Worm (Caenorhabditis elegans) whole organism, young adult: ENCODE measurements around the gene nhr-243.

Experiments
- F22D6.2 ChIP-seq: sonication (generic microtip); optimal IDR thresholded peaks from 2 replicates; lab custom pipeline; 2016; ENCODE audit warnings: mild to moderate bottlenecking, missing genetic modification characterization, missing compliant biosample characterization
- F39B2.1 ChIP-seq: fragments of 200-800 bp; sonication (Bioruptor generic); IDR thresholded peaks from 2 replicates; pipeline ENCODE4 v1.3.6; 2022; ENCODE audit warnings: missing genetic modification reagents, missing genetic modification characterization, missing compliant biosample characterization
- K12H6.12 ChIP-seq: fragments of 200-800 bp; sonication (Bioruptor generic); optimal IDR thresholded peaks from 2 replicates; lab custom pipeline; 2018; ENCODE audit warnings: mild to moderate bottlenecking, missing genetic modification characterization, missing compliant biosample characterization
- T26A5.8 ChIP-seq: sonication (generic microtip); optimal IDR thresholded peaks from 2 replicates; lab custom pipeline; 2016; ENCODE audit warnings: missing genetic modification characterization, missing compliant biosample characterization
- Y53F4B.3 ChIP-seq: fragments of 200-800 bp; sonication (Bioruptor generic); IDR thresholded peaks from 2 replicates; pipeline ENCODE4 v1.3.6; 2022; ENCODE audit warnings: missing genetic modification reagents, missing genetic modification characterization, missing compliant biosample characterization
- ama-1 ChIP-seq, 3 experiments: fragments of 150-350 bp in 1 of 3; sonication (generic microtip) in 2 of 3; optimal IDR thresholded peaks; 2 replicates each; lab custom pipeline; 2014 to 2018; ENCODE audit warnings: missing biosample characterization in 2 of 3, missing genetic modification characterization in 2 of 3, missing genetic modification reagents in 2 of 3
- attf-3 ChIP-seq: fragments of 200-800 bp; sonication (Bioruptor generic); conservative IDR thresholded peaks from 2 replicates; pipeline ENCODE4 v1.3.6; 2022; ENCODE audit warnings: missing genetic modification reagents, missing genetic modification characterization, missing compliant biosample characterization
- attf-5 ChIP-seq: fragments of 200-800 bp; sonication (Bioruptor generic); optimal IDR thresholded peaks from 2 replicates; lab custom pipeline; 2018; ENCODE audit warnings: mild to moderate bottlenecking, missing genetic modification characterization, missing compliant biosample characterization
- attf-6 ChIP-seq: fragments of 200-800 bp; sonication (Bioruptor generic); IDR thresholded peaks from 2 replicates; pipeline ENCODE4 v1.3.6; 2022; ENCODE audit warnings: missing genetic modification reagents, missing genetic modification characterization, missing compliant biosample characterization
- bed-1 ChIP-seq: fragments of 200-800 bp; sonication (Bioruptor generic); IDR thresholded peaks from 2 replicates; pipeline ENCODE4 v1.3.6; 2022; ENCODE audit warnings: missing genetic modification reagents, missing genetic modification characterization, missing compliant biosample characterization
- ceh-58 ChIP-seq: fragments of 200-800 bp; sonication (Bioruptor generic); IDR thresholded peaks from 2 replicates; pipeline ENCODE4 v1.3.6; 2022; ENCODE audit warnings: missing genetic modification characterization, missing compliant biosample characterization
- dpff-1 ChIP-seq: sonication (generic microtip); optimal IDR thresholded peaks from 2 replicates; lab custom pipeline; 2017; ENCODE audit warnings: mild to moderate bottlenecking, missing genetic modification characterization, missing compliant biosample characterization
- egl-18 ChIP-seq: fragments of 200-800 bp; sonication (Bioruptor generic); IDR thresholded peaks from 2 replicates; pipeline ENCODE4 v1.3.6; 2022; ENCODE audit warnings: missing genetic modification reagents, missing genetic modification characterization, missing compliant biosample characterization
- egl-44 ChIP-seq: fragments of 200-800 bp; sonication (Bioruptor generic); IDR thresholded peaks from 2 replicates; pipeline ENCODE4 v1.3.6; 2022; ENCODE audit warnings: missing genetic modification reagents, missing genetic modification characterization, missing compliant biosample characterization
- him-1 ChIP-seq: sonication (generic microtip); optimal IDR thresholded peaks from 2 replicates; lab custom pipeline; 2016; ENCODE audit warnings: missing genotype, missing genetic modification reagents, missing genetic modification characterization, missing compliant biosample characterization
- let-607 ChIP-seq, 2 experiments: fragments of 200-800 bp in 1 of 2; sonication (Bioruptor generic) in 1 of 2; sonication (generic microtip) in 1 of 2; optimal IDR thresholded peaks; 2 replicates each; lab custom pipeline; 2016 to 2018; ENCODE audit warnings: mild to moderate bottlenecking in 2 of 2, missing compliant biosample characterization in 2 of 2, missing genetic modification characterization in 2 of 2, moderate library complexity in 2 of 2, missing genotype in 1 of 2
- lin-40 ChIP-seq: sonication (generic microtip); optimal IDR thresholded peaks from 2 replicates; lab custom pipeline; 2016; ENCODE audit warnings: missing genetic modification characterization, mild to moderate bottlenecking, missing compliant biosample characterization, missing genotype, missing genetic modification reagents
- lsl-1 ChIP-seq: fragments of 200-800 bp; sonication (Bioruptor generic); optimal IDR thresholded peaks from 2 replicates; lab custom pipeline; 2018; ENCODE audit warnings: mild to moderate bottlenecking, missing genetic modification characterization, moderate library complexity, missing compliant biosample characterization
- lsy-27 ChIP-seq: sonication (generic microtip); optimal IDR thresholded peaks from 2 replicates; lab custom pipeline; 2017; ENCODE audit warnings: missing genetic modification characterization, mild to moderate bottlenecking, missing compliant biosample characterization, antibody characterized with exemption, missing genotype, borderline replicate concordance; ENCODE audit not compliant: insufficient read depth
- madf-10 ChIP-seq: sonication (generic microtip); optimal IDR thresholded peaks from 2 replicates; lab custom pipeline; 2016; ENCODE audit warnings: mild to moderate bottlenecking, missing genetic modification characterization, missing compliant biosample characterization
- mcd-1 ChIP-seq: fragments of 200-800 bp; sonication (Bioruptor generic); IDR thresholded peaks from 2 replicates; pipeline ENCODE4 v1.3.6; 2022; ENCODE audit warnings: missing genetic modification reagents, missing genetic modification characterization, missing compliant biosample characterization
- nhr-179 ChIP-seq: sonication (generic microtip); optimal IDR thresholded peaks from 2 replicates; lab custom pipeline; 2016; ENCODE audit warnings: mild to moderate bottlenecking, missing genetic modification characterization, missing compliant biosample characterization
- nhr-90 ChIP-seq: sonication (generic microtip); optimal IDR thresholded peaks from 2 replicates; lab custom pipeline; 2016; ENCODE audit warnings: missing genotype, mild to moderate bottlenecking, missing genetic modification characterization, missing compliant biosample characterization
- rec-8 ChIP-seq, 2 experiments: sonication (generic microtip); optimal IDR thresholded peaks; 2 replicates each; lab custom pipeline; 2016; ENCODE audit warnings: mild to moderate bottlenecking in 2 of 2, missing genetic modification characterization in 2 of 2, missing genetic modification reagents in 2 of 2, missing genotype in 2 of 2, missing biosample characterization in 1 of 2, missing compliant biosample characterization in 1 of 2, moderate library complexity in 1 of 2
- snpc-3.4 ChIP-seq: sonication (generic microtip); optimal IDR thresholded peaks from 2 replicates; lab custom pipeline; 2017; ENCODE audit warnings: missing genetic modification characterization, mild to moderate bottlenecking, missing compliant biosample characterization, antibody characterized with exemption, moderate library complexity, missing genotype, missing genetic modification reagents
- sptf-2 ChIP-seq: fragments of 200-800 bp; sonication (Bioruptor generic); optimal IDR thresholded peaks from 2 replicates; lab custom pipeline; 2018; ENCODE audit warnings: mild to moderate bottlenecking, missing genetic modification characterization, missing compliant biosample characterization
- unc-62 ChIP-seq: fragments of 150-350 bp; optimal IDR thresholded peaks from 2 replicates; lab custom pipeline; 2014; ENCODE audit warnings: missing biosample characterization, missing genetic modification reagents, missing genetic modification characterization
- zfh-2 ChIP-seq: fragments of 200-800 bp; sonication (Bioruptor generic); conservative IDR thresholded peaks from 2 replicates; pipeline ENCODE4 v1.3.6; 2022; ENCODE audit warnings: missing genetic modification reagents, missing genetic modification characterization, missing compliant biosample characterization
- ztf-22 ChIP-seq: fragments of 200-800 bp; sonication (Bioruptor generic); optimal IDR thresholded peaks from 2 replicates; lab custom pipeline; 2018; ENCODE audit warnings: mild to moderate bottlenecking, missing genetic modification characterization, moderate library complexity, missing compliant biosample characterization
- ztf-26 ChIP-seq: sonication (generic microtip); optimal IDR thresholded peaks from 2 replicates; lab custom pipeline; 2017; ENCODE audit warnings: missing genetic modification characterization, missing compliant biosample characterization

Gene nhr-243

ce11 chrV:18900437-18900836 lies at the start of gene nhr-243:
nhr-243 (minus strand) TSS chrV:18900537.
- TF ChIP-seq ztf-26 (tag; lab: Kevin White, UChicago) (no peak), nhr-179 (no peak), ztf-22 (GFP tag; lab: Kevin White, UChicago) (no peak), snpc-3.4 (no peak), lsl-1 (GFP tag; lab: Kevin White, UChicago) (no peak), mcd-1 (GFP tag; lab: Robert Waterston, UW) (no peak), egl-44 (GFP tag; lab: Robert Waterston, UW) (no peak), nhr-90 (no peak), attf-5 (no peak), sptf-2 (GFP tag; lab: Kevin White, UChicago) (no peak), F39B2.1 (GFP tag; lab: Robert Waterston, UW) (no peak), madf-10 (tag; lab: Kevin White, UChicago) (no peak), lsy-27 (no peak), him-1 (tag; lab: Kevin White, UChicago) (no peak), unc-62 (GFP tag; lab: Kevin White, UChicago) (no peak), T26A5.8 (tag; lab: Kevin White, UChicago) (no peak)

- no peak for TF ChIP-seq Y53F4B.3 (GFP tag; lab: Robert Waterston, UW)
Measured at ce11 chrV:18940341-18940740, 40.0 kb upstream of the nhr-243 start, which contains the start of gene Y80D3A.8. Y80D3A.8 (plus strand) TSS chrV:18940641.

ce11 chrV:18937578-18937977 lies 37.2 kb upstream of the nhr-243 start:
- TF ChIP-seq lin-40 (tag; lab: Kevin White, UChicago) = no peak
- TF ChIP-seq, all 124 proteins: peak for 0

ce11 chrV:18934539-18934938 lies 34.2 kb upstream of the nhr-243 start:
- TF ChIP-seq zfh-2 (GFP tag; lab: Robert Waterston, UW) = no peak
- no peak for TF ChIP-seq K12H6.12 (tag; lab: Kevin White, UChicago)
- no peak for TF ChIP-seq attf-6 (GFP tag; lab: Robert Waterston, UW)
- no peak for TF ChIP-seq dpff-1 (tag; lab: Kevin White, UChicago)
- no peak for TF ChIP-seq ceh-58 (GFP tag; lab: Robert Waterston, UW)
- TF ChIP-seq let-607 (tag; optimal IDR thresholded peaks at IDR 0.05; lab: Kevin White, UChicago) = no peak
- no peak for TF ChIP-seq attf-5
- TF ChIP-seq egl-18 (GFP tag; lab: Robert Waterston, UW) = no peak
- TF ChIP-seq attf-3 (GFP tag; lab: Robert Waterston, UW) = no peak
- no peak for TF ChIP-seq ztf-26 (tag; lab: Kevin White, UChicago)

ce11 chrV:18931279-18931678 lies 30.9 kb upstream of the nhr-243 start, which contains the start of gene ptr-22:
ptr-22 (minus strand) TSS chrV:18931379.
- TF ChIP-seq ama-1 (optimal IDR thresholded peaks at IDR 0.05; lab: Kevin White, UChicago) = no peak
- no peak for TF ChIP-seq ama-1 (GFP tag; optimal IDR thresholded peaks at IDR 0.05; lab: Kevin White, UChicago)
- no peak for TF ChIP-seq bed-1 (GFP tag; lab: Robert Waterston, UW)
- no peak for TF ChIP-seq F22D6.2 (tag; lab: Kevin White, UChicago)
- TF ChIP-seq, all 124 proteins: peak for 0

- TF ChIP-seq rec-8 (tag; optimal IDR thresholded peaks at IDR 0.05; lab: Kevin White, UChicago) (no peak), zfh-2 (GFP tag; lab: Robert Waterston, UW) (no peak)
Measured at ce11 chrV:18930748-18931147, 30.4 kb upstream of the nhr-243 start.
